Fruit fly (Drosophila melanogaster) whole organism, wandering third instar larva: ENCODE results near the gene CG11638.

Experiments
- Hr78 ChIP-seq: fragments of >200 bp; optimal IDR thresholded peaks from 2 replicates; lab custom pipeline; 2017; ENCODE audit warnings: missing biosample characterization, missing genetic modification characterization
- jim ChIP-seq: fragments of 175-275, 200-325 bp; sonication (Bioruptor generic); optimal IDR thresholded peaks from 2 replicates; lab custom pipeline; 2016; ENCODE audit warnings: missing biosample characterization, mild to moderate bottlenecking, missing genetic modification characterization

DNA sequence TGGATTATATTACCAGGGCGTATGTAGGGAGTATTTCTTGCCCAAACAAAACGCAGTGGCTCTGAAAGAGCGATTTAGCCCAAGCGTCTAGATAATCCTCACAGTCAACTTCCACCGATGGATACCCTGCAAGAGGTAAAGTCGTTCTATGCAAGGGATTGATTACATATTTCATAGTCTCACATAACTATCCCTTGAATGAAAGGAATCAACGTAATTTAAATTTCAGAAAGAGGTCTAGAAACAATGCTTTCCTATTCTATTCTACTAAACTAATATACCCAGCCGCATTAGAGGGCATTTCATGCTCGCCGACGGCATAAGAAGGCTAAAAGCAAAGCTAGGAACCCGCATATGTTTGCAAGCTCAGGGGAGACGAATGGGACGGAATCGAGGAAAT lies 59.7 kb downstream of the CG11638 start:
- no peak for TF ChIP-seq jim (GFP tag; lab: Kevin White, UChicago)
- TF ChIP-seq Hr78: no peak
